Worm (Caenorhabditis elegans): ENCODE measurements around the gene F42A6.2.

F42A6.2 gene

ce11 chrIV:3341170-3341569 lies at the start of gene F42A6.2:
Gene F42A6.2 (plus strand): TSS chrIV:3341470.
- TF ChIP-seq ceh-6 (GFP tag; optimal IDR thresholded peaks at IDR 0.05) (no peak), odd-2 (tag; optimal IDR thresholded peaks at IDR 0.05) (no peak), eyg-1 (tag; optimal IDR thresholded peaks at IDR 0.05) (no peak), pax-1 (tag; optimal IDR thresholded peaks at IDR 0.05) (no peak), fkh-6 (tag; optimal IDR thresholded peaks at IDR 0.05) (no peak), ceh-18 (tag; optimal IDR thresholded peaks at IDR 0.05) (no peak), tbx-2 (tag; optimal IDR thresholded peaks at IDR 0.05) (no peak), sdc-2 (tag; optimal IDR thresholded peaks at IDR 0.05) (no peak), ets-4 (tag; optimal IDR thresholded peaks at IDR 0.05) (no peak), pha-4 (tag; optimal IDR thresholded peaks at IDR 0.05) (no peak), unc-55 (GFP tag; optimal IDR thresholded peaks at IDR 0.05) (no peak), C08G9.2 (tag; optimal IDR thresholded peaks at IDR 0.05) (no peak), lin-11 (tag; optimal IDR thresholded peaks at IDR 0.05) (no peak), ceh-9 (tag; optimal IDR thresholded peaks at IDR 0.05) (no peak), rnt-1 (tag; optimal IDR thresholded peaks at IDR 0.05) (no peak), unc-86 (tag; optimal IDR thresholded peaks at IDR 0.05) (no peak), nhr-232 (tag; optimal IDR thresholded peaks at IDR 0.05) (no peak), Y22D7AL.16 (tag; optimal IDR thresholded peaks at IDR 0.05) (no peak), dve-1 (tag; optimal IDR thresholded peaks at IDR 0.05) (no peak)

- TF ChIP-seq F13H6.1 (tag; optimal IDR thresholded peaks at IDR 0.05) (no peak), unc-3 (GFP tag; conservative IDR thresholded peaks at IDR 0.05) (no peak), unc-3 (tag; optimal IDR thresholded peaks at IDR 0.05) (no peak), ref-2 (tag; optimal IDR thresholded peaks at IDR 0.05) (no peak), K09A11.1 (tag; optimal IDR thresholded peaks at IDR 0.05; ENCODE audit: insufficient read depth) (no peak), hlh-8 (tag; optimal IDR thresholded peaks at IDR 0.05) (no peak), hlh-13 (GFP tag; optimal IDR thresholded peaks at IDR 0.05) (no peak), ceh-48 (tag; optimal IDR thresholded peaks at IDR 0.05) (no peak), elt-2 (tag; optimal IDR thresholded peaks at IDR 0.05) (no peak), ceh-18 (tag; optimal IDR thresholded peaks at IDR 0.05) (no peak), npax-4 (tag; optimal IDR thresholded peaks at IDR 0.05) (no peak), rnt-1 (tag; optimal IDR thresholded peaks at IDR 0.05) (no peak), tbx-7 (tag; optimal IDR thresholded peaks at IDR 0.05) (no peak), pax-1 (tag; optimal IDR thresholded peaks at IDR 0.05) (no peak), mec-3 (tag; optimal IDR thresholded peaks at IDR 0.05; ENCODE audit: borderline replicate concordance) (no peak), T23F11.4 (GFP tag; optimal IDR thresholded peaks at IDR 0.05) (no peak), ztf-16 (tag; optimal IDR thresholded peaks at IDR 0.05) (no peak), sox-2 (GFP tag; IDR thresholded peaks at IDR 0.05) (no peak), ceh-6 (GFP tag; optimal IDR thresholded peaks at IDR 0.05) (no peak)
These were observed 49.2 kb upstream of the F42A6.2 start, which contains the start of gene W08E12.8 for ce11 chrIV:3291977-3292561. Gene W08E12.8 (plus strand): TSS chrIV:3292371.

ce11 chrIV:3293800-3294493 lies 47.3 kb upstream of the F42A6.2 start:
- TF ChIP-seq ama-1 (optimal IDR thresholded peaks at IDR 0.05): no peak
- TF ChIP-seq pha-2 (tag; optimal IDR thresholded peaks at IDR 0.05): no peak
- TF ChIP-seq ceh-30 (tag; optimal IDR thresholded peaks at IDR 0.05): no peak
- TF ChIP-seq pros-1 (tag; optimal IDR thresholded peaks at IDR 0.05): no peak
- TF ChIP-seq elt-4 (tag; optimal IDR thresholded peaks at IDR 0.05): no peak
- TF ChIP-seq pax-1 (tag; optimal IDR thresholded peaks at IDR 0.05): no peak
- no peak for TF ChIP-seq hlh-13 (GFP tag; optimal IDR thresholded peaks at IDR 0.05)
- TF ChIP-seq K09A11.1 (tag; optimal IDR thresholded peaks at IDR 0.05; ENCODE audit: insufficient read depth): no peak
- TF ChIP-seq dmd-4 (tag; optimal IDR thresholded peaks at IDR 0.05; ENCODE audit: borderline replicate concordance): no peak
- TF ChIP-seq mec-3 (tag; optimal IDR thresholded peaks at IDR 0.05; ENCODE audit: borderline replicate concordance): no peak
- no peak for TF ChIP-seq pat-9 (tag; optimal IDR thresholded peaks at IDR 0.05)
- TF ChIP-seq ceh-19 (GFP tag; optimal IDR thresholded peaks at IDR 0.05): no peak
